Fruit fly (Drosophila melanogaster): ENCODE results near the gene ash1.

DNA sequence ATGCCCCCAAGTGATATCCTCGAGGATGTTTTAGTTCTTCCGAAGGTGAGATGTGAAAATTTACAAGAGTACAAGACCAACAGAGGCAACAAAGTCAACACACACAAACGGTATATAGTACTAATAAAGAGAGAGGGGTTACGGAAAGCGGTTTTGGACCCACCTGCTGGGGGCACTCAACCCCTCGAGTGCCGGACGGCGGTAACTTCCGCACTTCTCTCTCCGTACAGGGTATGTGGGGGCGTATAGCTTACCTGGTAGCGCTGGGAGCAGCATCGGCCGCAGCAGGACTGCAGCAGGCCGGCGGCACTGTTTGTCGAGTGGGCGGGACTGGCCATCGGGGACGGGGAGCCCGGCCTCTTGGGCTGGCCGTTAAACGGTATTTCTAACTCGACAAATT, 29.1 kb downstream of the ash1 start:
- TF ChIP-seq OdsH (GFP tag; optimal IDR thresholded peaks at IDR 0.05) (no peak), topi (GFP tag; optimal IDR thresholded peaks at IDR 0.05) (no peak), Hr38 (GFP tag; optimal IDR thresholded peaks at IDR 0.05) (no peak), fd59A (GFP tag; optimal IDR thresholded peaks at IDR 0.05) (no peak), CG8119 (GFP tag; IDR thresholded peaks at IDR 0.05) (no peak), Blimp-1 (GFP tag; optimal IDR thresholded peaks at IDR 0.05) (no peak), Gug (GFP tag; IDR thresholded peaks at IDR 0.05) (no peak), Ets96B (tag; optimal IDR thresholded peaks at IDR 0.05) (no peak), CG11902 (GFP tag; optimal IDR thresholded peaks at IDR 0.05) (no peak), Lpt (GFP tag; optimal IDR thresholded peaks at IDR 0.05) (no peak), Eip78C (GFP tag) (no peak)
